Fruit fly (Drosophila melanogaster) whole organism: Measurements from ENCODE around the gene CG17109.

Source experiments
- CG8478 ChIP-seq: fragments of >200 bp; optimal IDR thresholded peaks from 2 replicates; lab custom pipeline; 2018; ENCODE audit warnings: inconsistent platforms
- Dll ChIP-seq: fragments of >200 bp; optimal IDR thresholded peaks from 2 replicates; lab custom pipeline; 2017
- EcR ChIP-seq, 2 experiments: fragments of >200 bp; optimal IDR thresholded peaks; 2 replicates each; lab custom pipeline; 2017; ENCODE audit warnings: missing biosample characterization in 2 of 2, missing genetic modification characterization in 2 of 2, missing genetic modification reagents in 2 of 2
- pan ChIP-seq: fragments of >200 bp; optimal IDR thresholded peaks from 2 replicates; lab custom pipeline; 2017
- psq ChIP-seq: fragments of >200 bp; optimal IDR thresholded peaks from 2 replicates; lab custom pipeline; 2017
- usp ChIP-seq: fragments of >200 bp; optimal IDR thresholded peaks from 2 replicates; lab custom pipeline; 2017; ENCODE audit warnings: missing biosample characterization, missing genetic modification characterization, mixed read lengths

CG17109 gene

DNA sequence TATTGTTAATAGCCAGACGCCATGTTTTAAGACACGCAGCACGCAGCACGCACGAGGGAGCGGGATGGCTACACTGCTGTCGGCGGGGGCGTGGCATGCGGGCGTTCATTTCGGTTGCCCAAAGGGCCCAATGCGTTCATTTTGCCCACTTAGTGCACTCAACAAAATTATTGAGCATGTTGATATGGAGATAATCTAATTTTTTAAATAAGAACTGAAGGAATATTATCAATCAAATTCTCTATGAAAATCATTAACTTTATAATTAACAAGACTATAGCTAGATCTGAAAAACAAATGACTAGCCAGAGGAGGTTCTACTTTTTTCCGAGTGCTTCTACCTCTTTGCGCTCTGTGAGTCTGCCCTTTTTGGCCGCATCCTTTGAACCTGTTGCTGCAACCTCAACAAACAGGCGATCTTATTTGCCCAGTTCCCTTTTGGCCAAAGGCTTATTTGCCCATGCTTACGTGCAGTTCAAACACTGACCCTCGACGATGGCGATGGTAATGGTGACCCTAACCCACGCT is 37.9 kb downstream of the CG17109 start:
- no peak for TF ChIP-seq psq
- no peak for TF ChIP-seq usp (GFP tag; lab: Kevin White, UChicago)
- no peak for TF ChIP-seq EcR (GFP tag; optimal IDR thresholded peaks at IDR 0.05; lab: Kevin White, UChicago)
- TF ChIP-seq Dll, result no peak
- TF ChIP-seq CG8478 (lab: Kevin White, UChicago), result no peak
- TF ChIP-seq pan (lab: Kevin White, UChicago), result no peak

DNA sequence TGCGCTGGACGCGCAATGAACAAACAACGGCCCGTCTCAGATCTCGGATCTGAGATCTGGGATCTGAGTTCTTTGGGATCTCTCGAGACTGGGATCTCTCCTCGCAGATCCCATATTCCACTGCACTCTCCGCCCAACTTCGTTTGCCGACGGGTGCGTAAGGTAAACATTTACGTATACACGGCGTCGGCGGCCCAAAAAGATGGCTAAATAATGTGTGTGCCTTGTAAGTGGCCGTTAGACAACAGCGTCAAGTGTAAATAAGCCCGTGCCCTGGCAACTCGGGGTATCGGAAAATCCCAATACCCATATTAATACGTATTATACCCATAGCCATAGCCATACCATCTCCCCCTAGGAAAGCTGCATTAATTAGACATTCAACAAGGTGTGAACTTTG is 39.2 kb downstream of the CG17109 start:
- no peak for TF ChIP-seq usp (GFP tag; lab: Kevin White, UChicago)
- no peak for TF ChIP-seq psq
- TF ChIP-seq EcR (GFP tag; optimal IDR thresholded peaks at IDR 0.05; lab: Kevin White, UChicago), result no peak

DNA sequence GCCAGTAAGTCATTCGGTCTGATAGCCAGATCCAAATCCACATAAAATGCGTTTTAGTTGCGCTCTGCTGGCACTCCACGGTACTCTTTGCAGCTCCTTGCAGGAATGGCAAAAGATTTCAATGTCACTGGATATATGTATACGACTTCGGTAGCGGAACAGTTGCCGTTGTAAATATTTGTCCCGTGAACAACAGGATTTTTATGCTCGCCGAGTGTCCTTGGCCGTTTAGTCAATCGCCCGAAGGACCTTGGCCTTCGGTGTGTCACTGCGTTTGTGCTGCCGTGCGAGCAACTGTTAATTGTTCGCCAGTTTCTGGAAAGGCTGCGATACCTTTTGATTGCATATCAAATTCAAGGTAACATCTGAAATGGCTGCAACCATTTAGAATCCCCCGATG is 42.9 kb downstream of the CG17109 start:
- TF ChIP-seq EcR (GFP tag; optimal IDR thresholded peaks at IDR 0.05; lab: Kevin White, UChicago) (no peak), usp (GFP tag; lab: Kevin White, UChicago) (no peak), Dll (no peak), CG8478 (lab: Kevin White, UChicago) (no peak), pan (lab: Kevin White, UChicago) (no peak), psq (no peak)

DNA sequence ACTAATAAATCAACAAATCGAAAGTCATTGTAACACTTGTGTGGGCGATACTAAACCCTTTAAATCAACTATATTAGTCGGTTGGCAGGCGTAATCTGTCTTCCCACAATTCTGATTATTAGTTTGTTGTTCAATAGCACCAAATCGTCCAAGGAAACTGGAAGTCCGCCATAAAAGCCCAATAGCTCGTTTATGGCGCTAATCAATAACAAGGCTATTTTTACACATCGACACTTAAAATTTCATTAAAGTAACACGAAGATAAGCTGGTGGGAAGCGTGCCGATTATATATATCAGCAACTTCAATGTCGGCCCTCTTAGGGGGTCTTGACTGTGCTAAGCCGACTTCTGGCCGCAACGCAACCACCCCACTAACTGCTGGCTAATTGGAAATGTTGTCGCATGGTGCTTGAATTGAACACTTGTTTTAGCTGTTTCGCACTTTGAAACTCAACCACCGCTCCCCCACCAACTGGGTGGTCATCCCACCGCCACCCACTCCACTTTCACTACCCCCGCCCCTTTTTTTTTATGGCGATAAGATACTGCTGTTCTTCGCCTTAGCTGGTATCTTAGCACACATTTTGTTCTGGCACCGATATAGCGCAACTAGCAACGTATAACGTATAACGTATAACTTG is 43.6 kb downstream of the CG17109 start:
- TF ChIP-seq EcR (GFP tag; optimal IDR thresholded peaks at IDR 0.05; lab: Kevin White, UChicago) (no peak), psq (no peak), pan (lab: Kevin White, UChicago) (no peak), Dll (no peak), CG8478 (lab: Kevin White, UChicago) (no peak), usp (GFP tag; lab: Kevin White, UChicago) (no peak)

DNA sequence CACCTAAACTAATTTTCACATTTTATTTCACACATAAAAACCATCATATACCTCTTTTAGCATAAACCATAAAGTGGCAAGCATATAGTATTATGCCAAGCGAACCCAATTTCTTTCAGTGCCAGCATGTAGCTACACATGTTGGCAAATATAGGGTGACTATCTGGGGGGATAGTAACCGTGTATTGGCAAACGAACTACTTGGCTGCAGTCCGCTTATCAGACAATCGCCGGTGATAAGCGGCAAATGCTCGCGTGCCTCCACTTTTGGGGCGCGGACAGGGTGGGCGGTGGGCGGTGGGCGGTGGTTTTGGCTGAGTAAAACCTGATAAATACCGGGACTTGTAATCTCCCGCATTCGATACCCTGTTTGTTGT is 44.1 kb downstream of the CG17109 start:
- no peak for TF ChIP-seq pan (lab: Kevin White, UChicago)
- no peak for TF ChIP-seq CG8478 (lab: Kevin White, UChicago)
- TF ChIP-seq Dll, result no peak
- no peak for TF ChIP-seq EcR (GFP tag; optimal IDR thresholded peaks at IDR 0.05; lab: Kevin White, UChicago)
- no peak for TF ChIP-seq usp (GFP tag; lab: Kevin White, UChicago)
- no peak for TF ChIP-seq psq

DNA sequence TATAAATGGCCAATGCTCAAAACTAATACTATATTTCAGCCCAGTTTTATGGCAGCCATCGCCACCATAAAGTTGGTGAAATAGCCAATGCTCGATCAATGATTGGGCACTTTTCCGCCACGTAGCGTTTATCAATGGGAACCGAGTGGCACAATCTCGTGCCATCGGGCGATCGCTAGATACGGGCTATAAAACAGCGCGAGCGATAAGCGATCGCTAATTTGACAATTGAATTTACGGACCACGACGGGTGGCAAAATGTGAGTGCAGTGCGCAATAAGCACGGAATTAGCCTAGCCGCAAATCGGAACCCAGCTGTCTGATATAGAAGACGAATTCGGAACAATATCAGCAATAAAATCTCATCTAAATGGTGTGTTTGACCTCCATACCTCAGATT is 44.8 kb downstream of the CG17109 start:
- no peak for TF ChIP-seq CG8478 (lab: Kevin White, UChicago)
- no peak for TF ChIP-seq usp (GFP tag; lab: Kevin White, UChicago)
- TF ChIP-seq EcR (GFP tag; optimal IDR thresholded peaks at IDR 0.05; lab: Kevin White, UChicago), result no peak
- TF ChIP-seq pan (lab: Kevin White, UChicago), result no peak
- no peak for TF ChIP-seq psq
- TF ChIP-seq Dll, result no peak

- TF ChIP-seq usp (GFP tag; lab: Kevin White, UChicago) (no peak), EcR (GFP tag; optimal IDR thresholded peaks at IDR 0.05; lab: Kevin White, UChicago) (no peak), pan (lab: Kevin White, UChicago) (no peak), psq (no peak), CG8478 (lab: Kevin White, UChicago) (no peak)
Measured at dm6 chr3R:23141113-23141512, 45.6 kb downstream of the CG17109 start.

DNA sequence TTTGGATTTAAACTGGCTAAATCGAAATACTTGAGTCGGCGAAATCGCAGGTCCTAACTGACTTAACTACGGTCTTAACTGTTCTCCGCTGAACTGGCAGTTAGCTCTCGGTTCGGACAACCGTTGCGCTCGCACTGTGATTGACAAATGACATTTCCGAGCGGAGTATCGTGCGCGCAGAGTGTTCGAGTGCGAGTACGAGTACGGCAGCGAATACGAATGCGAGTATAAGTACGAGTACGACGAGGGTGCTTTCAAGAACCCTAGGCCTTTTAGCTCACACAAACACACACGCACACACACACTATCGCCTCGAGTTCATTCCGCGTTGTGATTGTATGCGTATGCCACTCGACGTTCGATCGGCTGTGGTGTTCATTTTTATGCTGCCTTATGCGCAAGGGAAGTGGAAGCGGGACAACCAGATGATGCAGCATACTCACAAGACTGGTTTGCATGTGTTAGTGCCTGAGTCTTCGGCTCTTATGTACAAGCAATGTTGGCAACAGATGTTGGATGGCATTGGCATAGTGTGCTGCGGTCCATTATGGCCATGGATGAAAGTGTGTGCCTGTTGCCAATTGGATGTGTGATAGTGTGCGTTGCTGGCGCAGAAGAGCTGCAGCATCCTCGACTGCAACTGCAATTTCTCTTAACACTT is 46.3 kb downstream of the CG17109 start, which contains the start of gene hh:
Gene hh, minus strand, starts transcription at position 229 of the 661 bp plus-strand sequence.
- TF ChIP-seq psq (no peak), pan (lab: Kevin White, UChicago) (no peak), CG8478 (lab: Kevin White, UChicago) (peak; percentile 70), Dll (no peak), usp (GFP tag; lab: Kevin White, UChicago) (no peak)

dm6 chr3R:23143440-23143839 is 48.0 kb downstream of the CG17109 start:
- TF ChIP-seq CG8478 (lab: Kevin White, UChicago) (no peak), Dll (peak; percentile 38), pan (lab: Kevin White, UChicago) (no peak)

- no peak for TF ChIP-seq pan (lab: Kevin White, UChicago)
- TF ChIP-seq EcR (GFP tag; optimal IDR thresholded peaks at IDR 0.05; lab: Kevin White, UChicago), result no peak
- TF ChIP-seq usp (GFP tag; lab: Kevin White, UChicago), result no peak
- no peak for TF ChIP-seq Dll
- TF ChIP-seq CG8478 (lab: Kevin White, UChicago), result no peak
- no peak for TF ChIP-seq psq
Measured at dm6 chr3R:23144654-23145053, 49.2 kb downstream of the CG17109 start.

DNA sequence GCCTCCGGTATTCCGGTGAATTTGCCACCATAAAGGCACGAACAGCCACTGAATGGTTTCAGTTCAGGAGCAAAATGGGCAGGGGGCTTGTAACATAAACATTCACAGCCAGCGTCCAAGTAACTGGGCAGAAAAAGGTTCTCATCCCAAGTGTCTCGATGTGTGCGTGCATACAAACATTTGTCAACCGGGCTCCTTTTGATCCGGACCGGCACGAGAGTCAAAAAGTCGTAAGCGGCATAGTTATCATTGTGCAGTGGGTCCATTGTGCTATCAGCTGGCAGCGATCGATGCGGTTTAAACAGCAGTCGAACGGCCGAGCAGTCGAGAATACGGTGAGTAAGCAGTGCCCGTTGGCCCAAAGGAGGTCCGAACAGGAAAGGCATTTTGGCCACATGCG is 50.2 kb downstream of the CG17109 start:
- TF ChIP-seq CG8478 (lab: Kevin White, UChicago) (no peak), Dll (no peak), pan (lab: Kevin White, UChicago) (no peak), usp (GFP tag; lab: Kevin White, UChicago) (no peak), EcR (GFP tag; optimal IDR thresholded peaks at IDR 0.05; lab: Kevin White, UChicago) (no peak), psq (no peak)
